Fruit fly (Drosophila melanogaster) Kc167 (cell line): ENCODE measurements around the gene Muc26B.

Experiments used
- h ChIP-seq: fragments of >200 bp; optimal IDR thresholded peaks from 3 replicates; lab custom pipeline; 2018; ENCODE audit warnings: missing external identifiers
- psq ChIP-seq: fragments of >200 bp; optimal IDR thresholded peaks from 2 replicates; lab custom pipeline; 2017; ENCODE audit warnings: missing external identifiers
- ttk ChIP-seq: sonication (Bioruptor generic); optimal IDR thresholded peaks from 2 replicates; lab custom pipeline; 2017; ENCODE audit warnings: missing external identifiers

DNA sequence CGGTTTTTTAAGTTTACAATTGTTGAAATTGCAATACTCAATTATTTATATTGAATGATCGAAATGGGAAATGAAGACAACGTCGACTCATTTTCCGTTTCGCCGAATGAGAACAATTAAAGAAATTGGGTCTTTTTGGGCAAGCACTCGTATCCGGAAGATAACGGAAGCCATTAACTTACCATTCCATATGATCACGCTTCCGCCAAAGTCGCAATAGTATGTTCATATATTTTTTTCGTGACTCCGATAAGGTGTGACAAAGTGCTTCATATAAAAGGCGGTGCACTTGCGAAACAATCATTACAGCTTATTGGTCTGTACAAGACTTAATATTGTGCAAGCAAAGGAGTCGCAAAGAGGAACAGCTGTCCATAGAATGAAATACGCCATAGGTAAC, at the start of gene Muc26B:
- TF ChIP-seq h (lab: Kevin White, UChicago) = no peak
- TF ChIP-seq psq (lab: Kevin White, UChicago) = no peak
- no peak for TF ChIP-seq ttk
